Worm (Caenorhabditis elegans) whole organism, mixed stage, embryonic: ENCODE data around the gene nhr-219.

ENCODE experiments used
- nhr-237 ChIP-seq: fragments of 150-350 bp; optimal IDR thresholded peaks from 2 replicates; lab custom pipeline; 2014; ENCODE audit warnings: missing biosample characterization, missing genetic modification characterization
- nhr-28 ChIP-seq: fragments of 150-350 bp; optimal IDR thresholded peaks from 2 replicates; lab custom pipeline; 2014; ENCODE audit warnings: missing biosample characterization, missing genetic modification characterization
- pha-4 ChIP-seq: fragments of 150-350 bp; optimal IDR thresholded peaks from 2 replicates; lab custom pipeline; 2018; ENCODE audit warnings: missing biosample characterization, missing genetic modification reagents, missing genetic modification characterization
- sem-2 ChIP-seq: fragments of 200-800 bp; sonication (Bioruptor generic); optimal IDR thresholded peaks from 2 replicates; lab custom pipeline; 2018; ENCODE audit warnings: mild to moderate bottlenecking, missing genetic modification characterization, missing compliant biosample characterization

DNA sequence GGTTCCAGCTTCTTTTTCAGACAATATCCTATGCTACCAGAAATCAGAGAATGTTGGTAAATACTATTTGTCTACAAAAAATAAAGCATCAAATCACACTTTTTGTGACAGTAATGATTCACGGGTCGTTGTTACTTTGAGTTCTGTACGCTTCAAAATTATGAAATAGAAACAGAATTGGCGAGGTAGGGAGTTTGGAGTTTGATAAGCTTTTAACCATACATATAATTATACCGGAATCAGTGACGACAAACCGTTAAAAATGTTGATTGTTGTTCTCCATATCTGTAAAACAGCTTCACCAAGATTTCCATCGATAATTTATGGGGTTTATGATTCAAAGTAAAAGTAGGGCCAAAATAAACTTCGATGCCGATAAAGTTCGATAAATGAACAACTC is 11.9 kb upstream of the nhr-219 start:
- TF ChIP-seq nhr-28, result no peak
- TF ChIP-seq pha-4 (tag; lab: Kevin White, UChicago), result no peak
- TF ChIP-seq nhr-237 (tag; lab: Kevin White, UChicago), result no peak
- TF ChIP-seq sem-2, result no peak
